Worm (Caenorhabditis elegans) whole organism, mixed stage, embryonic: ENCODE measurements around the gene F58H1.3.

Experiments used
- M03D4.4 ChIP-seq: sonication (generic microtip); optimal IDR thresholded peaks from 2 replicates; lab custom pipeline; 2017; ENCODE audit warnings: mild to moderate bottlenecking, missing genetic modification characterization, missing compliant biosample characterization
- bed-3 ChIP-seq: fragments of 200-800 bp; sonication (Bioruptor generic); optimal IDR thresholded peaks from 3 replicates; lab custom pipeline; 2018; ENCODE audit warnings: mild to moderate bottlenecking, missing genetic modification characterization, moderate library complexity, missing compliant biosample characterization
- blmp-1 ChIP-seq: fragments of 150-350 bp; optimal IDR thresholded peaks from 2 replicates; lab custom pipeline; 2014; ENCODE audit warnings: missing biosample characterization, missing genetic modification characterization
- ceh-39 ChIP-seq: fragments of 150-350 bp; optimal IDR thresholded peaks from 2 replicates; lab custom pipeline; 2014; ENCODE audit warnings: missing biosample characterization, missing genetic modification characterization
- ceh-43 ChIP-seq: fragments of 200-800 bp; sonication (Bioruptor generic); optimal IDR thresholded peaks from 2 replicates; lab custom pipeline; 2018; ENCODE audit warnings: mild to moderate bottlenecking, missing genetic modification characterization, moderate library complexity, missing compliant biosample characterization
- ceh-83 ChIP-seq: fragments of 200-800 bp; sonication (Bioruptor generic); optimal IDR thresholded peaks from 2 replicates; lab custom pipeline; 2018; ENCODE audit warnings: mild to moderate bottlenecking, missing genetic modification characterization, missing compliant biosample characterization
- ces-1 ChIP-seq: fragments of 150-350 bp; optimal IDR thresholded peaks from 2 replicates; lab custom pipeline; 2014; ENCODE audit warnings: missing biosample characterization, missing genetic modification reagents, missing genetic modification characterization
- cnd-1 ChIP-seq: fragments of 200-800 bp; sonication (Bioruptor generic); optimal IDR thresholded peaks from 2 replicates; lab custom pipeline; 2018; ENCODE audit warnings: mild to moderate bottlenecking, missing genetic modification characterization, missing compliant biosample characterization
- elt-3 ChIP-seq: fragments of 150-350 bp; optimal IDR thresholded peaks from 2 replicates; lab custom pipeline; 2014; ENCODE audit warnings: missing biosample characterization, missing genetic modification characterization
- flh-1 ChIP-seq: fragments of 200-800 bp; sonication (Bioruptor generic); optimal IDR thresholded peaks from 2 replicates; lab custom pipeline; 2018; ENCODE audit warnings: mild to moderate bottlenecking, missing genetic modification characterization, moderate library complexity, missing compliant biosample characterization
- ham-2 ChIP-seq: fragments of 200-800 bp; sonication (Bioruptor generic); optimal IDR thresholded peaks from 2 replicates; lab custom pipeline; 2018; ENCODE audit warnings: mild to moderate bottlenecking, missing genetic modification characterization, missing compliant biosample characterization
- hlh-1 ChIP-seq: fragments of 150-350 bp; optimal IDR thresholded peaks from 2 replicates; lab custom pipeline; 2014; ENCODE audit warnings: missing biosample characterization, missing genetic modification reagents, missing genetic modification characterization
- lin-32 ChIP-seq: fragments of 200-800 bp; sonication (Bioruptor generic); optimal IDR thresholded peaks from 2 replicates; lab custom pipeline; 2018; ENCODE audit warnings: mild to moderate bottlenecking, missing genetic modification characterization, missing compliant biosample characterization
- lsy-2 ChIP-seq: fragments of 150-350 bp; optimal IDR thresholded peaks from 2 replicates; lab custom pipeline; 2014; ENCODE audit warnings: missing biosample characterization, missing genetic modification characterization
- mab-5 ChIP-seq: fragments of 150-350 bp; optimal IDR thresholded peaks from 2 replicates; lab custom pipeline; 2014; ENCODE audit warnings: missing biosample characterization, missing genetic modification characterization
- mep-1 ChIP-seq: fragments of 150-350 bp; optimal IDR thresholded peaks from 2 replicates; lab custom pipeline; 2017; ENCODE audit warnings: missing biosample characterization, missing genetic modification reagents, missing genetic modification characterization, inconsistent platforms
- mls-2 ChIP-seq: sonication (generic microtip); optimal IDR thresholded peaks from 2 replicates; lab custom pipeline; 2016; ENCODE audit warnings: mild to moderate bottlenecking, missing genetic modification characterization, moderate library complexity, missing compliant biosample characterization
- nhr-12 ChIP-seq: fragments of 150-350 bp; optimal IDR thresholded peaks from 2 replicates; lab custom pipeline; 2014; ENCODE audit warnings: missing biosample characterization, missing genetic modification characterization
- nhr-2 ChIP-seq: fragments of 150-350 bp; optimal IDR thresholded peaks from 2 replicates; lab custom pipeline; 2014; ENCODE audit warnings: missing biosample characterization, missing genetic modification characterization
- nhr-237 ChIP-seq: fragments of 150-350 bp; optimal IDR thresholded peaks from 2 replicates; lab custom pipeline; 2014; ENCODE audit warnings: missing biosample characterization, missing genetic modification characterization
- nhr-28 ChIP-seq: fragments of 150-350 bp; optimal IDR thresholded peaks from 2 replicates; lab custom pipeline; 2014; ENCODE audit warnings: missing biosample characterization, missing genetic modification characterization
- nhr-76 ChIP-seq: sonication (generic microtip); optimal IDR thresholded peaks from 2 replicates; lab custom pipeline; 2017; ENCODE audit warnings: missing biosample characterization, missing genetic modification characterization
- pha-4 ChIP-seq: fragments of 150-350 bp; optimal IDR thresholded peaks from 2 replicates; lab custom pipeline; 2018; ENCODE audit warnings: missing biosample characterization, missing genetic modification reagents, missing genetic modification characterization
- sem-2 ChIP-seq: fragments of 200-800 bp; sonication (Bioruptor generic); optimal IDR thresholded peaks from 2 replicates; lab custom pipeline; 2018; ENCODE audit warnings: mild to moderate bottlenecking, missing genetic modification characterization, missing compliant biosample characterization
- snpc-4 ChIP-seq: fragments of 150-350 bp; optimal IDR thresholded peaks from 2 replicates; lab custom pipeline; 2014; ENCODE audit warnings: missing biosample characterization, missing genetic modification characterization
- sptf-1 ChIP-seq: sonication (generic microtip); optimal IDR thresholded peaks from 2 replicates; lab custom pipeline; 2017; ENCODE audit warnings: mild to moderate bottlenecking, missing genetic modification characterization, moderate library complexity, missing compliant biosample characterization
- tbx-8 ChIP-seq: fragments of 200-800 bp; sonication (Bioruptor generic); optimal IDR thresholded peaks from 2 replicates; lab custom pipeline; 2018; ENCODE audit warnings: mild to moderate bottlenecking, missing genetic modification characterization, moderate library complexity, missing compliant biosample characterization
- unc-120 ChIP-seq: sonication (generic microtip); optimal IDR thresholded peaks from 2 replicates; lab custom pipeline; 2017; ENCODE audit warnings: missing genetic modification characterization, missing compliant biosample characterization; ENCODE audit not compliant: poor library complexity, severe bottlenecking
- unc-39 ChIP-seq: fragments of 150-350 bp; optimal IDR thresholded peaks from 2 replicates; lab custom pipeline; 2014; ENCODE audit warnings: missing biosample characterization, missing genetic modification characterization
- unc-62 ChIP-seq: fragments of 150-350 bp; optimal IDR thresholded peaks from 2 replicates; lab custom pipeline; 2014; ENCODE audit warnings: missing biosample characterization, missing genetic modification reagents, missing genetic modification characterization
- zip-8 ChIP-seq: fragments of 150-350 bp; optimal IDR thresholded peaks from 2 replicates; lab custom pipeline; 2014; ENCODE audit warnings: missing biosample characterization, missing genetic modification characterization

F58H1.3 gene

ce11 chrV:11919639-11920038 is 14.1 kb upstream of the F58H1.3 start:
- no peak for TF ChIP-seq ceh-39
- peak; percentile 88 for TF ChIP-seq hlh-1 (tag; lab: Kevin White, UChicago)

- TF ChIP-seq unc-62 (GFP tag; lab: Kevin White, UChicago) (peak; percentile 28), nhr-28 (tag; lab: Kevin White, UChicago) (no peak)
Measured at ce11 chrV:11921229-11921628, 12.5 kb upstream of the F58H1.3 start.

- TF ChIP-seq unc-120 (peak; percentile 79), unc-62 (GFP tag; lab: Kevin White, UChicago) (peak; percentile 5), hlh-1 (tag; lab: Kevin White, UChicago) (peak; percentile 60), nhr-12 (tag; lab: Kevin White, UChicago) (no peak)
Measured at ce11 chrV:11921689-11922517, 11.9 kb upstream of the F58H1.3 start.

ce11 chrV:11927346-11927745 is 6.4 kb upstream of the F58H1.3 start, which contains the start of gene osm-6:
Gene osm-6 (minus strand): TSS chrV:11927446.
- TF ChIP-seq bed-3 (GFP tag; lab: Kevin White, UChicago) (no peak), tbx-8 (no peak), ces-1 (GFP tag; lab: Kevin White, UChicago) (peak; percentile 1)

ce11 chrV:11929046-11929590 is 4.7 kb upstream of the F58H1.3 start, which contains the start of gene F58H1.2:
Gene F58H1.2 (plus strand): TSS chrV:11929096.
- TF ChIP-seq mls-2 (tag; lab: Kevin White, UChicago) (no peak), zip-8 (tag; lab: Kevin White, UChicago) (no peak), nhr-76 (no peak), lsy-2 (tag; lab: Kevin White, UChicago) (no peak), cnd-1 (tag; lab: Kevin White, UChicago) (no peak), unc-39 (no peak), unc-62 (GFP tag; lab: Kevin White, UChicago) (no peak), sem-2 (GFP tag; lab: Kevin White, UChicago) (no peak), lin-32 (GFP tag; lab: Kevin White, UChicago) (no peak), nhr-28 (tag; lab: Kevin White, UChicago) (no peak), nhr-237 (tag; lab: Kevin White, UChicago) (no peak)
- TF ChIP-seq, all 35 proteins: peak for 0

- no peak for TF ChIP-seq blmp-1 (tag; lab: Kevin White, UChicago)
- TF ChIP-seq ceh-39 = no peak
- no peak for TF ChIP-seq unc-39
- TF ChIP-seq ceh-83 (GFP tag; lab: Kevin White, UChicago) = no peak
Measured at ce11 chrV:11934848-11935247, 1.1 kb downstream of the F58H1.3 start, which contains the start of gene F58H1.8. Gene F58H1.8 (plus strand): TSS chrV:11935148.

ce11 chrV:11937710-11938109 is 3.9 kb downstream of the F58H1.3 start, which contains the start of gene gpla-1:
Gene gpla-1 (minus strand): TSS chrV:11937810.
- TF ChIP-seq elt-3 (no peak), sem-2 (GFP tag; lab: Kevin White, UChicago) (no peak), zip-8 (tag; lab: Kevin White, UChicago) (no peak), nhr-12 (tag; lab: Kevin White, UChicago) (no peak), tbx-8 (no peak), hlh-1 (tag; lab: Kevin White, UChicago) (no peak), flh-1 (GFP tag; lab: Kevin White, UChicago) (no peak), nhr-28 (tag; lab: Kevin White, UChicago) (no peak), nhr-76 (no peak), mab-5 (no peak), unc-62 (GFP tag; lab: Kevin White, UChicago) (no peak)

- TF ChIP-seq nhr-28 (tag; lab: Kevin White, UChicago) (no peak), ceh-83 (GFP tag; lab: Kevin White, UChicago) (no peak), ces-1 (GFP tag; lab: Kevin White, UChicago) (no peak), elt-3 (no peak), nhr-2 (tag; lab: Kevin White, UChicago) (no peak), cnd-1 (tag; lab: Kevin White, UChicago) (no peak), ceh-43 (GFP tag; lab: Kevin White, UChicago) (no peak), pha-4 (tag; lab: Kevin White, UChicago) (no peak), mab-5 (no peak), M03D4.4 (no peak), unc-62 (GFP tag; lab: Kevin White, UChicago) (no peak), snpc-4 (tag; lab: Kevin White, UChicago) (no peak), mep-1 (tag; lab: Kevin White, UChicago) (no peak), sem-2 (GFP tag; lab: Kevin White, UChicago) (no peak), zip-8 (tag; lab: Kevin White, UChicago) (no peak), unc-39 (no peak), sptf-1 (no peak), ham-2 (GFP tag; lab: Kevin White, UChicago) (no peak)
- TF ChIP-seq, all 35 proteins: peak for 0
Measured at ce11 chrV:11940329-11940728, 6.6 kb downstream of the F58H1.3 start.
